Worm (Caenorhabditis elegans) whole organism, mixed stage, embryonic: ENCODE measurements around the gene F29A7.6.

Experiments
- bed-3 ChIP-seq: fragments of 200-800 bp; sonication (Bioruptor generic); optimal IDR thresholded peaks from 3 replicates; lab custom pipeline; 2018; ENCODE audit warnings: mild to moderate bottlenecking, missing genetic modification characterization, moderate library complexity, missing compliant biosample characterization
- blmp-1 ChIP-seq: fragments of 150-350 bp; optimal IDR thresholded peaks from 2 replicates; lab custom pipeline; 2014; ENCODE audit warnings: missing biosample characterization, missing genetic modification characterization
- ces-1 ChIP-seq: fragments of 150-350 bp; optimal IDR thresholded peaks from 2 replicates; lab custom pipeline; 2014; ENCODE audit warnings: missing biosample characterization, missing genetic modification reagents, missing genetic modification characterization
- drap-1 ChIP-seq: fragments of 200-800 bp; sonication (Bioruptor generic); optimal IDR thresholded peaks from 3 replicates; lab custom pipeline; 2018; ENCODE audit warnings: mild to moderate bottlenecking, missing genetic modification characterization, missing compliant biosample characterization
- elt-1 ChIP-seq: sonication (generic microtip); optimal IDR thresholded peaks from 2 replicates; lab custom pipeline; 2017; ENCODE audit warnings: missing genetic modification characterization, mild to moderate bottlenecking, missing compliant biosample characterization, antibody characterized with exemption, moderate library complexity, borderline replicate concordance; ENCODE audit not compliant: insufficient read depth
- nhr-28 ChIP-seq: fragments of 150-350 bp; optimal IDR thresholded peaks from 2 replicates; lab custom pipeline; 2014; ENCODE audit warnings: missing biosample characterization, missing genetic modification characterization
- pha-4 ChIP-seq: fragments of 150-350 bp; optimal IDR thresholded peaks from 2 replicates; lab custom pipeline; 2018; ENCODE audit warnings: missing biosample characterization, missing genetic modification reagents, missing genetic modification characterization
- sptf-1 ChIP-seq: sonication (generic microtip); optimal IDR thresholded peaks from 2 replicates; lab custom pipeline; 2017; ENCODE audit warnings: mild to moderate bottlenecking, missing genetic modification characterization, moderate library complexity, missing compliant biosample characterization
- tbx-8 ChIP-seq: fragments of 200-800 bp; sonication (Bioruptor generic); optimal IDR thresholded peaks from 2 replicates; lab custom pipeline; 2018; ENCODE audit warnings: mild to moderate bottlenecking, missing genetic modification characterization, moderate library complexity, missing compliant biosample characterization
- unc-39 ChIP-seq: fragments of 150-350 bp; optimal IDR thresholded peaks from 2 replicates; lab custom pipeline; 2014; ENCODE audit warnings: missing biosample characterization, missing genetic modification characterization
- unc-62 ChIP-seq: fragments of 150-350 bp; optimal IDR thresholded peaks from 2 replicates; lab custom pipeline; 2014; ENCODE audit warnings: missing biosample characterization, missing genetic modification reagents, missing genetic modification characterization
- ztf-11 ChIP-seq: fragments of 150-350 bp; optimal IDR thresholded peaks from 2 replicates; lab custom pipeline; 2014; ENCODE audit warnings: missing biosample characterization, missing genetic modification characterization

DNA sequence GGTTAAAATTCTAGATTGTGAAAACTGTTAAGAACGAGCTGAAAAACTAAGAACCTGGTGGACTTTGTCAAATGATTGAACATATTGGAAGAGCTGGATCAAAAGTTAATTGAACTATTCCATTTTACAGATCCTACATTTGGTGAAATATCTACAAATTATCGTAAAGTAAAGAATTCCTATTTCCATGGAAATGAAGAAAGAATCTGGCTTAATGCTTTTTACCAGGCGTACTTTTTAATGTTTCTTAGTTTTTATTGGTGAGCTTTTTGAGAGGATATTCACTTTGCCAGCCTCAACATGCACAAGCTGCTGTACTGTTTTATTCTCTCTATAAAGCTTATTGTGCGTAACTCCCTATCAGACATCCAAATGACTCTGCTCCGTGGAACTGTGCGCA is 25.4 kb upstream of the F29A7.6 start, which contains the start of gene F08D12.4:
- TF ChIP-seq blmp-1 = no peak
- TF ChIP-seq elt-1 (tag; lab: Kevin White, UChicago) = no peak
- TF ChIP-seq nhr-28 (tag; lab: Kevin White, UChicago) = no peak
- TF ChIP-seq tbx-8 (GFP tag; lab: Kevin White, UChicago) = no peak
- TF ChIP-seq drap-1 = no peak
- TF ChIP-seq ztf-11 (tag; lab: Kevin White, UChicago) = no peak
- TF ChIP-seq ces-1 = no peak
- TF ChIP-seq bed-3 = no peak
- no peak for TF ChIP-seq unc-39 (tag; lab: Kevin White, UChicago)
- no peak for TF ChIP-seq unc-62 (GFP tag; lab: Kevin White, UChicago)
- no peak for TF ChIP-seq sptf-1 (tag; lab: Kevin White, UChicago)
- TF ChIP-seq pha-4 (tag; lab: Kevin White, UChicago) = no peak
